Worm (Caenorhabditis elegans) whole organism, L4 larva: ENCODE data around the gene ZK1290.10.

ENCODE experiments used
- R02D3.7 ChIP-seq: fragments of 150-350 bp; sonication (generic microtip); optimal IDR thresholded peaks from 3 replicates; lab custom pipeline; 2014; ENCODE audit warnings: missing biosample characterization, missing genetic modification characterization
- ceh-82 ChIP-seq: sonication (generic microtip); optimal IDR thresholded peaks from 2 replicates; lab custom pipeline; 2017; ENCODE audit warnings: missing biosample characterization, missing genetic modification characterization
- hlh-30 ChIP-seq: sonication (generic microtip); optimal IDR thresholded peaks from 2 replicates; lab custom pipeline; 2017; ENCODE audit warnings: antibody characterized with exemption, mild to moderate bottlenecking, missing genetic modification characterization, missing compliant biosample characterization; ENCODE audit not compliant: insufficient read depth
- jun-1 ChIP-seq: fragments of 150-350 bp; optimal IDR thresholded peaks from 2 replicates; lab custom pipeline; 2014; ENCODE audit warnings: missing biosample characterization, missing genetic modification reagents, missing genetic modification characterization
- lin-38 ChIP-seq: fragments of 200-800 bp; sonication (Bioruptor generic); IDR thresholded peaks from 2 replicates; pipeline ENCODE4 v1.3.6; 2022; ENCODE audit warnings: missing genetic modification reagents, missing genetic modification characterization, missing compliant biosample characterization
- nhr-11 ChIP-seq: fragments of 150-350 bp; optimal IDR thresholded peaks from 2 replicates; lab custom pipeline; 2014; ENCODE audit warnings: missing biosample characterization, missing genetic modification characterization
- nhr-237 ChIP-seq: sonication (generic microtip); optimal IDR thresholded peaks from 2 replicates; lab custom pipeline; 2017; ENCODE audit warnings: missing biosample characterization, missing genetic modification characterization
- pha-4 ChIP-seq, 2 experiments: fragments of 150-350 bp in 1 of 2; fragments of 200-800 bp in 1 of 2; sonication (Bioruptor generic) in 1 of 2; IDR thresholded peaks in 1 of 2; optimal IDR thresholded peaks in 1 of 2; 2 replicates each; pipeline versions ENCODE4 v1.3.6 to Lab custom; 2014 to 2022; ENCODE audit warnings: missing genetic modification characterization in 2 of 2, missing genetic modification reagents in 2 of 2, missing biosample characterization in 1 of 2, missing compliant biosample characterization in 1 of 2
- pqm-1 ChIP-seq: sonication (generic microtip); optimal IDR thresholded peaks from 2 replicates; lab custom pipeline; 2017; ENCODE audit warnings: missing biosample characterization, missing genetic modification characterization
- rbr-2 ChIP-seq: sonication (generic microtip); optimal IDR thresholded peaks from 2 replicates; lab custom pipeline; 2016; ENCODE audit warnings: missing genotype, missing genetic modification characterization, missing compliant biosample characterization
- unc-39 ChIP-seq: sonication (generic microtip); optimal IDR thresholded peaks from 2 replicates; lab custom pipeline; 2017; ENCODE audit warnings: missing biosample characterization, missing genetic modification characterization

DNA sequence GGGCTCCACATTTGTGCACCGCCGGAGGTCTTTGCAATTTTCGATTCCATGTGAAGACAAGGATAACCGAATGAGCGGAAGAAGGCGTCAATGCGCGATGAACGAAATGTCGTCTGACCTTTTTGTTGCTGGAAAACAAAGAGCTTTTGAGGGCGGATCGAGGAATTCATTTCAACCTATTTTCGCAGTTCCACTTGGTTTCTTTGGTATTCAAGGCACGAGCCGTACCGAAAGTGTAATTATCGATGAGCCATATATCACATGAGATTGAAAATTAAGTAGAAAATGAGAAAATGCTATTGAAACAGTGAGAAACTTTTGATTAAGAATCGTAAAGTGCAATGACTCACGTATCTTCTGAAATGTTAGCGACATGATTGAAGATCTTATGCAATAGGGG lies 34.5 kb downstream of the ZK1290.10 start, which contains the start of gene glb-9:
- TF ChIP-seq nhr-237 (no peak), jun-1 (tag; lab: Kevin White, UChicago) (no peak), lin-38 (GFP tag; lab: Robert Waterston, UW) (no peak), R02D3.7 (tag; lab: Kevin White, UChicago) (no peak), ceh-82 (tag; lab: Kevin White, UChicago) (no peak), pha-4 (GFP tag; IDR thresholded peaks at IDR 0.05; lab: Robert Waterston, UW) (no peak), pha-4 (tag; optimal IDR thresholded peaks at IDR 0.05; lab: Kevin White, UChicago) (no peak), hlh-30 (tag; lab: Kevin White, UChicago) (no peak), pqm-1 (tag; lab: Kevin White, UChicago) (no peak), unc-39 (tag; lab: Kevin White, UChicago) (no peak), rbr-2 (no peak), nhr-11 (tag; lab: Kevin White, UChicago) (no peak)
